Fruit fly (Drosophila melanogaster) whole organism, embryonic: Measurements from ENCODE around the gene Vha100-2.

ENCODE experiments used
- Ada2b ChIP-seq: fragments of 200-800 bp; sonication (Bioruptor generic); IDR thresholded peaks from 2 replicates; pipeline ENCODE4 v1.3.6; 2022; ENCODE audit warnings: missing biosample characterization, missing genetic modification characterization
- Antp ChIP-seq: fragments of 200-800 bp; sonication (Bioruptor generic); optimal IDR thresholded peaks from 3 replicates; lab custom pipeline; 2016; ENCODE audit warnings: missing biosample characterization, missing genetic modification characterization
- Asciz ChIP-seq: fragments of 200-800 bp; sonication (Bioruptor generic); optimal IDR thresholded peaks from 2 replicates; lab custom pipeline; 2017; ENCODE audit warnings: missing biosample characterization, mild to moderate bottlenecking, missing genetic modification characterization, missing genetic modification reagents
- BEAF-32 ChIP-seq: fragments of 200-800 bp; sonication (Bioruptor generic); optimal IDR thresholded peaks from 3 replicates; lab custom pipeline; 2017; ENCODE audit warnings: missing biosample characterization, missing genetic modification characterization, mild to moderate bottlenecking, moderate library complexity, missing genetic modification reagents
- CG10462 ChIP-seq: fragments of 200-800 bp; sonication (Bioruptor generic); optimal IDR thresholded peaks from 2 replicates; lab custom pipeline; 2016; ENCODE audit warnings: missing biosample characterization, missing genetic modification characterization
- CG12299 ChIP-seq: fragments of 200-800 bp; sonication (Bioruptor generic); optimal IDR thresholded peaks from 2 replicates; lab custom pipeline; 2018; ENCODE audit warnings: missing biosample characterization, mild to moderate bottlenecking, missing genetic modification characterization
- CG12391 ChIP-seq: fragments of 200-800 bp; sonication (Bioruptor generic); optimal IDR thresholded peaks from 3 replicates; lab custom pipeline; 2018; ENCODE audit warnings: missing biosample characterization, mild to moderate bottlenecking, missing genetic modification characterization, moderate library complexity
- CG12769 ChIP-seq: fragments of 200-800 bp; sonication (Bioruptor generic); optimal IDR thresholded peaks from 2 replicates; lab custom pipeline; 2019; ENCODE audit warnings: missing biosample characterization, mild to moderate bottlenecking, missing genetic modification characterization, moderate library complexity
- CG14667 ChIP-seq: fragments of 200-800 bp; sonication (Bioruptor generic); IDR thresholded peaks from 2 replicates; pipeline ENCODE4 v1.3.6; 2022; ENCODE audit warnings: missing biosample characterization, missing genetic modification characterization
- CG15479 ChIP-seq: fragments of 200-800 bp; sonication (Bioruptor generic); optimal IDR thresholded peaks from 3 replicates; lab custom pipeline; 2019; ENCODE audit warnings: missing biosample characterization, mild to moderate bottlenecking, missing genetic modification characterization, moderate library complexity
- CG16779 ChIP-seq: fragments of 200-800 bp; sonication (Bioruptor generic); IDR thresholded peaks from 2 replicates; pipeline ENCODE4 v1.3.6; 2022; ENCODE audit warnings: missing biosample characterization, missing genetic modification characterization
- CG31388 ChIP-seq: fragments of 200-800 bp; sonication (Bioruptor generic); optimal IDR thresholded peaks from 2 replicates; lab custom pipeline; 2016; ENCODE audit warnings: missing biosample characterization, missing genetic modification characterization
- CG33557 ChIP-seq: fragments of 200-800 bp; sonication (Bioruptor generic); optimal IDR thresholded peaks from 2 replicates; lab custom pipeline; 2019; ENCODE audit warnings: missing biosample characterization, mild to moderate bottlenecking, missing genetic modification characterization, moderate library complexity
- CG3995 ChIP-seq: fragments of 200-800 bp; sonication (Bioruptor generic); optimal IDR thresholded peaks from 3 replicates; lab custom pipeline; 2016; ENCODE audit warnings: missing biosample characterization, missing genetic modification characterization
- CG4424 ChIP-seq: fragments of 200-800 bp; sonication (Bioruptor generic); optimal IDR thresholded peaks from 3 replicates; lab custom pipeline; 2016; ENCODE audit warnings: missing biosample characterization, missing genetic modification characterization
- CG4730 ChIP-seq: fragments of 200-800 bp; sonication (Bioruptor generic); IDR thresholded peaks from 2 replicates; pipeline ENCODE4 v1.3.6; 2022; ENCODE audit warnings: missing biosample characterization, missing genetic modification characterization
- CG6791 ChIP-seq: fragments of 200-800 bp; sonication (Bioruptor generic); IDR thresholded peaks from 3 replicates; pipeline ENCODE4 v1.3.6; 2022; ENCODE audit warnings: missing biosample characterization, missing genetic modification characterization; ENCODE audit not compliant: partially characterized antibody
- CG7357 ChIP-seq: fragments of 200-800 bp; sonication (Bioruptor generic); IDR thresholded peaks from 3 replicates; pipeline ENCODE4 v1.3.6; 2022; ENCODE audit warnings: missing biosample characterization, missing genetic modification characterization
- CG7963 ChIP-seq: fragments of 200-800 bp; sonication (Bioruptor generic); IDR thresholded peaks from 3 replicates; pipeline ENCODE4 v1.3.6; 2022; ENCODE audit warnings: missing biosample characterization, missing genetic modification characterization; ENCODE audit not compliant: partially characterized antibody
- CG9817 ChIP-seq: fragments of 200-800 bp; sonication (Bioruptor generic); optimal IDR thresholded peaks from 2 replicates; lab custom pipeline; 2018; ENCODE audit warnings: missing biosample characterization, mild to moderate bottlenecking, missing genetic modification characterization, moderate library complexity
- Dek ChIP-seq: fragments of 200-800 bp; sonication (Bioruptor generic); optimal IDR thresholded peaks from 3 replicates; lab custom pipeline; 2019; ENCODE audit warnings: missing biosample characterization, mild to moderate bottlenecking, missing genetic modification characterization, moderate library complexity
- H2.0 ChIP-seq: fragments of 200-800 bp; sonication (Bioruptor generic); IDR thresholded peaks from 2 replicates; pipeline ENCODE4 v1.3.6; 2022; ENCODE audit warnings: missing biosample characterization, missing genetic modification characterization
- HHEX ChIP-seq: fragments of 200-800 bp; sonication (Bioruptor generic); optimal IDR thresholded peaks from 3 replicates; lab custom pipeline; 2017; ENCODE audit warnings: missing biosample characterization, mild to moderate bottlenecking, missing genetic modification characterization, missing genetic modification reagents
- HLH3B ChIP-seq: fragments of 200-800 bp; sonication (Bioruptor generic); IDR thresholded peaks from 2 replicates; pipeline ENCODE4 v1.3.6; 2022; ENCODE audit warnings: missing biosample characterization, missing genetic modification characterization
- HLH54F ChIP-seq: fragments of 200-800 bp; sonication (Bioruptor generic); optimal IDR thresholded peaks from 3 replicates; lab custom pipeline; 2016; ENCODE audit warnings: missing biosample characterization, missing genetic modification characterization
- Lpt ChIP-seq: fragments of >200 bp; optimal IDR thresholded peaks from 2 replicates; lab custom pipeline; 2018; ENCODE audit warnings: missing biosample characterization, missing genetic modification characterization
- Opbp ChIP-seq: fragments of 200-800 bp; sonication (Bioruptor generic); IDR thresholded peaks from 3 replicates; pipeline ENCODE4 v1.3.6; 2022; ENCODE audit warnings: missing biosample characterization, missing genetic modification characterization; ENCODE audit not compliant: partially characterized antibody
- Poxn ChIP-seq: fragments of 200-800 bp; sonication (Bioruptor generic); IDR thresholded peaks from 2 replicates; pipeline ENCODE4 v1.3.6; 2022; ENCODE audit warnings: missing biosample characterization, missing genetic modification characterization
- Sox102F ChIP-seq: fragments of 200-800 bp; sonication (Bioruptor generic); optimal IDR thresholded peaks from 2 replicates; lab custom pipeline; 2018; ENCODE audit warnings: missing biosample characterization, mild to moderate bottlenecking, missing genetic modification characterization, moderate library complexity
- Ssrp ChIP-seq: fragments of 200-800 bp; sonication (Bioruptor generic); optimal IDR thresholded peaks from 2 replicates; lab custom pipeline; 2018; ENCODE audit warnings: missing biosample characterization, mild to moderate bottlenecking, missing genetic modification characterization, moderate library complexity
- al ChIP-seq: fragments of 200-800 bp; sonication (Bioruptor generic); IDR thresholded peaks from 2 replicates; pipeline ENCODE4 v1.3.6; 2022; ENCODE audit warnings: missing biosample characterization, missing genetic modification characterization
- aop ChIP-seq: fragments of 200-800 bp; sonication (Bioruptor generic); IDR thresholded peaks from 2 replicates; pipeline ENCODE4 v1.3.6; 2022; ENCODE audit warnings: missing biosample characterization, missing genetic modification characterization
- cad ChIP-seq: fragments of >200 bp; optimal IDR thresholded peaks from 2 replicates; lab custom pipeline; 2017; ENCODE audit warnings: missing biosample characterization, missing genetic modification characterization
- croc ChIP-seq: fragments of 200-800 bp; sonication (Bioruptor generic); conservative IDR thresholded peaks from 3 replicates; pipeline ENCODE4 v1.3.6; 2022; ENCODE audit warnings: missing biosample characterization, missing genetic modification characterization
- esg ChIP-seq: fragments of 200-800 bp; sonication (Bioruptor generic); conservative IDR thresholded peaks from 2 replicates; pipeline ENCODE4 v1.3.6; 2022; ENCODE audit warnings: missing biosample characterization, missing genetic modification characterization
- ewg ChIP-seq: fragments of 200-800 bp; sonication (Bioruptor generic); optimal IDR thresholded peaks from 3 replicates; lab custom pipeline; 2017; ENCODE audit warnings: mild to moderate bottlenecking, missing biosample characterization, missing genetic modification reagents, missing genetic modification characterization
- gsb-n ChIP-seq: fragments of 200-800 bp; sonication (Bioruptor generic); optimal IDR thresholded peaks from 3 replicates; lab custom pipeline; 2018; ENCODE audit warnings: missing biosample characterization, mild to moderate bottlenecking, missing genetic modification characterization
- nmo ChIP-seq: fragments of 200-800 bp; sonication (Bioruptor generic); optimal IDR thresholded peaks from 2 replicates; lab custom pipeline; 2018; ENCODE audit warnings: missing biosample characterization, mild to moderate bottlenecking, missing genetic modification characterization, moderate library complexity
- onecut ChIP-seq: fragments of 200-800 bp; sonication (Bioruptor generic); IDR thresholded peaks from 2 replicates; pipeline ENCODE4 v1.3.6; 2022; ENCODE audit warnings: missing biosample characterization, missing genetic modification characterization
- prd ChIP-seq, 3 experiments: fragments of >200 bp in 2 of 3; fragments of 200-800 bp in 1 of 3; sonication (Bioruptor generic) in 1 of 3; optimal IDR thresholded peaks in 2 of 3; IDR thresholded peaks in 1 of 3; 2 replicates in 2 of 3; 3 replicates in 1 of 3; pipeline versions ENCODE4 v1.3.6 to Lab custom; 2017 to 2022; ENCODE audit warnings: missing biosample characterization in 1 of 3, missing genetic modification characterization in 1 of 3
- row ChIP-seq: fragments of 200-800 bp; sonication (Bioruptor generic); IDR thresholded peaks from 3 replicates; pipeline ENCODE4 v1.3.6; 2022; ENCODE audit warnings: missing biosample characterization, missing genetic modification characterization
- salm ChIP-seq: fragments of 200-800 bp; sonication (Bioruptor generic); optimal IDR thresholded peaks from 2 replicates; lab custom pipeline; 2018; ENCODE audit warnings: missing biosample characterization, mild to moderate bottlenecking, missing genetic modification characterization
- scrt ChIP-seq: fragments of 200-800 bp; sonication (Bioruptor generic); optimal IDR thresholded peaks from 2 replicates; lab custom pipeline; 2018; ENCODE audit warnings: missing biosample characterization, mild to moderate bottlenecking, missing genetic modification characterization, moderate library complexity
- slbo ChIP-seq: fragments of 200-800 bp; sonication (Bioruptor generic); IDR thresholded peaks from 2 replicates; pipeline ENCODE4 v1.3.6; 2022; ENCODE audit warnings: missing biosample characterization, missing genetic modification characterization
- tin ChIP-seq: fragments of 200-800 bp; sonication (Bioruptor generic); optimal IDR thresholded peaks from 3 replicates; lab custom pipeline; 2016; ENCODE audit warnings: missing biosample characterization, missing genetic modification characterization
- trh ChIP-seq: fragments of 200-800 bp; sonication (Bioruptor generic); optimal IDR thresholded peaks from 2 replicates; lab custom pipeline; 2016; ENCODE audit warnings: missing biosample characterization, missing genetic modification characterization
- unpg ChIP-seq: fragments of 200-800 bp; sonication (Bioruptor generic); optimal IDR thresholded peaks from 3 replicates; lab custom pipeline; 2018; ENCODE audit warnings: missing biosample characterization, mild to moderate bottlenecking, missing genetic modification characterization, moderate library complexity

Gene Vha100-2

dm6 chr3R:18412279-18413214 is 13.6 kb upstream of the Vha100-2 start, which contains the start of gene CG31122 (continued):
- TF ChIP-seq H2.0 (GFP tag; lab: Robert Waterston, UW), result no peak
- peak; percentile 65 for TF ChIP-seq CG12391 (tag; lab: Kevin White, UChicago)
- peak; percentile 5 for TF ChIP-seq HHEX
- no peak for TF ChIP-seq CG33557
- peak; percentile 54 for TF ChIP-seq tin (GFP tag; lab: Kevin White, UChicago)
- TF ChIP-seq row (GFP tag; lab: Robert Waterston, UW), result peak; percentile 83
- no peak for TF ChIP-seq salm (tag; lab: Kevin White, UChicago)
- peak; percentile 89 for TF ChIP-seq CG6791
- peak; percentile 40 for TF ChIP-seq ewg (GFP tag; lab: Kevin White, UChicago)
- TF ChIP-seq CG16779 (GFP tag; lab: Robert Waterston, UW), result no peak
- TF ChIP-seq Sox102F (GFP tag; lab: Kevin White, UChicago), result no peak
- peak; percentile 39 for TF ChIP-seq scrt (GFP tag; lab: Kevin White, UChicago)
- peak; percentile 77 for TF ChIP-seq onecut
- TF ChIP-seq Poxn, result no peak
- TF ChIP-seq esg, result no peak; the same call in 1 of the 2 replicates
- no peak for TF ChIP-seq Ssrp (tag; lab: Kevin White, UChicago)
- peak; percentile 88 for TF ChIP-seq CG7963 (GFP tag; lab: Robert Waterston, UW)
- no peak for TF ChIP-seq CG12299 (tag; lab: Kevin White, UChicago)
- peak; percentile 93 for TF ChIP-seq Opbp
- no peak for TF ChIP-seq unpg
- peak; percentile 91 for TF ChIP-seq CG15479 (GFP tag; lab: Kevin White, UChicago)
- peak; percentile 49; the same call in 1 of the 2 replicates for TF ChIP-seq HLH3B (GFP tag; lab: Robert Waterston, UW)
- peak; percentile 59 for TF ChIP-seq CG9817 (tag; lab: Kevin White, UChicago)
- peak; percentile 21 for TF ChIP-seq Antp (GFP tag; lab: Kevin White, UChicago)
- TF ChIP-seq aop (GFP tag; lab: Robert Waterston, UW), result no peak
- peak; percentile 24; the same call in 1 of the 2 replicates for TF ChIP-seq Ada2b (GFP tag; lab: Robert Waterston, UW)
- TF ChIP-seq BEAF-32 (GFP tag; lab: Kevin White, UChicago), result peak; percentile 97
- no peak for TF ChIP-seq CG10462 (GFP tag; lab: Kevin White, UChicago)
- no peak for TF ChIP-seq prd (optimal IDR thresholded peaks at IDR 0.05; lab: Kevin White, UChicago)
- TF ChIP-seq prd (GFP tag; IDR thresholded peaks at IDR 0.05; lab: Robert Waterston, UW), result peak; percentile 59; the same call in 2 of the 3 replicates
- TF ChIP-seq al (GFP tag; lab: Robert Waterston, UW), result peak; percentile 50; the same call in 1 of the 2 replicates
- peak; percentile 70 for TF ChIP-seq HLH54F (GFP tag; lab: Kevin White, UChicago)
- no peak for TF ChIP-seq Asciz (GFP tag; lab: Kevin White, UChicago)
- no peak for TF ChIP-seq trh (GFP tag; lab: Kevin White, UChicago)
- no peak for TF ChIP-seq gsb-n (tag; lab: Kevin White, UChicago)
- peak; percentile 41 for TF ChIP-seq CG4424 (GFP tag; lab: Kevin White, UChicago)
- no peak for TF ChIP-seq croc (GFP tag; lab: Robert Waterston, UW)
- peak; percentile 75; the same call in 1 of the 2 replicates for TF ChIP-seq slbo (GFP tag; lab: Robert Waterston, UW)
- TF ChIP-seq CG4730 (GFP tag; lab: Robert Waterston, UW), result no peak
- peak; percentile 39 for TF ChIP-seq Lpt
- TF ChIP-seq Dek (tag; lab: Kevin White, UChicago), result peak; percentile 33
- no peak for TF ChIP-seq CG31388 (GFP tag; lab: Kevin White, UChicago)
- no peak for TF ChIP-seq cad (GFP tag; lab: Kevin White, UChicago)
- TF ChIP-seq nmo (GFP tag; lab: Kevin White, UChicago), result peak; percentile 73
- TF ChIP-seq CG12769 (tag; lab: Kevin White, UChicago), result peak; percentile 36
- peak; percentile 98 for TF ChIP-seq CG3995 (GFP tag; lab: Kevin White, UChicago)
- TF ChIP-seq CG7357 (GFP tag; lab: Robert Waterston, UW), result no peak
- no peak for TF ChIP-seq CG14667 (GFP tag; lab: Robert Waterston, UW)
